Fruit fly (Drosophila melanogaster) Kc167 (cell line): ENCODE data around the gene cu.

Experiments
- Sin3A ChIP-seq: fragments of >200 bp; optimal IDR thresholded peaks from 2 replicates; lab custom pipeline; 2018; ENCODE audit warnings: missing external identifiers
- h ChIP-seq: fragments of >200 bp; optimal IDR thresholded peaks from 3 replicates; lab custom pipeline; 2018; ENCODE audit warnings: missing external identifiers
- psq ChIP-seq: fragments of >200 bp; optimal IDR thresholded peaks from 2 replicates; lab custom pipeline; 2017; ENCODE audit warnings: missing external identifiers

DNA sequence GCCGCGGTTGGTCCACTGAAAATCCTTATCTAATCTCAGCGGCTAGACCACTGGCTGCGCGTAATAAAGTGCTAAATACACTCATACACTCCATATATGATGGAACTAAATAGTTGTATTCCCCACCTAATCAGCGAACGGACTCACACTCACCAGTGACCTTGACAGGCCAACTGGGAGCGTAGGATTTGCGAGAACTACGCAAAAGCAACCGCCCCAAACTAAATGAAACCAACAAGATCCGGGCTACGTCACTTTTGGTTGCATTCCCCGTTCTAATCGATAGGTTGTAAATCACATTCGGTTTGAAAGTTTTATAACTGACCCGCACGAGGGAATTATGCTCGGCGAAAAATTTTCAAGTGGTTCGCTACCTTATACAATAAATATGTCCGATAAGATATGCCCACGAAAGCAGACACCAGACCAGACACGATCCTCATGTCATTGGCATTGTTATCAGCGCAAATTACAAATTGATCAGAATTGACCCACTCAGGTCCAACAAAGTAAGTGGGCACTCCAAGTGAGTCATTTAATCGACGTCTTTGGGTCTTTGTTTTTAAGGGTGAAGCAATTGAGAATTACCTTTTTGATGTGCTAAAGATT, 1.9 kb downstream of the cu start:
- TF ChIP-seq Sin3A (lab: Kevin White, UChicago) (no peak), h (lab: Kevin White, UChicago) (no peak), psq (lab: Kevin White, UChicago) (no peak)
